Worm (Caenorhabditis elegans) whole organism, late embryonic: ENCODE data around the gene F33C8.2.

Source experiments
- C08G9.2 ChIP-seq: sonication (generic microtip); optimal IDR thresholded peaks from 2 replicates; lab custom pipeline; 2016; ENCODE audit warnings: mild to moderate bottlenecking, missing genetic modification characterization, moderate library complexity, missing compliant biosample characterization
- C38D4.7 ChIP-seq: fragments of 200-800 bp; sonication (Bioruptor generic); optimal IDR thresholded peaks from 2 replicates; lab custom pipeline; 2018; ENCODE audit warnings: mild to moderate bottlenecking, missing genetic modification characterization, moderate library complexity, missing compliant biosample characterization
- Y22D7AL.16 ChIP-seq: sonication (generic microtip); optimal IDR thresholded peaks from 2 replicates; lab custom pipeline; 2016; ENCODE audit warnings: missing genetic modification characterization, missing compliant biosample characterization
- ceh-19 ChIP-seq: fragments of 200-800 bp; sonication (Bioruptor generic); optimal IDR thresholded peaks from 2 replicates; lab custom pipeline; 2018; ENCODE audit warnings: mild to moderate bottlenecking, missing genetic modification characterization, missing compliant biosample characterization
- ceh-22 ChIP-seq: sonication (generic microtip); optimal IDR thresholded peaks from 2 replicates; lab custom pipeline; 2017; ENCODE audit warnings: missing biosample characterization, missing genetic modification characterization
- ceh-31 ChIP-seq: sonication (generic microtip); optimal IDR thresholded peaks from 2 replicates; lab custom pipeline; 2016; ENCODE audit warnings: missing genetic modification characterization, missing compliant biosample characterization
- ceh-45 ChIP-seq: fragments of 200-800 bp; sonication (Bioruptor generic); IDR thresholded peaks from 2 replicates; pipeline ENCODE4 v1.3.6; 2022; ENCODE audit warnings: missing genetic modification reagents, missing genetic modification characterization, missing compliant biosample characterization
- ceh-48 ChIP-seq: sonication (generic microtip); optimal IDR thresholded peaks from 2 replicates; lab custom pipeline; 2016; ENCODE audit warnings: missing genetic modification characterization, inconsistent platforms, missing compliant biosample characterization
- che-1 ChIP-seq: sonication (generic microtip); optimal IDR thresholded peaks from 2 replicates; lab custom pipeline; 2016; ENCODE audit warnings: mild to moderate bottlenecking, missing genetic modification characterization, missing compliant biosample characterization
- dmd-4 ChIP-seq: sonication (generic microtip); optimal IDR thresholded peaks from 2 replicates; lab custom pipeline; 2016; ENCODE audit warnings: borderline replicate concordance, missing genetic modification characterization, missing compliant biosample characterization
- dve-1 ChIP-seq: sonication (generic microtip); optimal IDR thresholded peaks from 2 replicates; lab custom pipeline; 2017; ENCODE audit warnings: antibody characterized with exemption, mild to moderate bottlenecking, missing genetic modification characterization, missing compliant biosample characterization
- eyg-1 ChIP-seq: sonication (generic microtip); optimal IDR thresholded peaks from 2 replicates; lab custom pipeline; 2016; ENCODE audit warnings: missing genotype, missing genetic modification characterization, missing compliant biosample characterization
- gmeb-2 ChIP-seq: sonication (generic microtip); optimal IDR thresholded peaks from 2 replicates; lab custom pipeline; 2016; ENCODE audit warnings: missing genetic modification characterization, inconsistent platforms, missing compliant biosample characterization
- hlh-13 ChIP-seq: fragments of 200-800 bp; sonication (Bioruptor generic); optimal IDR thresholded peaks from 2 replicates; lab custom pipeline; 2018; ENCODE audit warnings: mild to moderate bottlenecking, missing genetic modification characterization, missing compliant biosample characterization
- hlh-15 ChIP-seq: sonication (generic microtip); optimal IDR thresholded peaks from 2 replicates; lab custom pipeline; 2016; ENCODE audit warnings: missing genetic modification characterization, missing compliant biosample characterization
- hlh-30 ChIP-seq: sonication (generic microtip); optimal IDR thresholded peaks from 2 replicates; lab custom pipeline; 2017; ENCODE audit warnings: antibody characterized with exemption, missing genetic modification characterization, missing compliant biosample characterization; ENCODE audit not compliant: insufficient read depth
- hlh-6 ChIP-seq: sonication (generic microtip); optimal IDR thresholded peaks from 2 replicates; lab custom pipeline; 2016; ENCODE audit warnings: missing genotype, missing genetic modification characterization, missing compliant biosample characterization
- madf-2 ChIP-seq: sonication (generic microtip); optimal IDR thresholded peaks from 2 replicates; lab custom pipeline; 2017; ENCODE audit warnings: missing genetic modification characterization, missing compliant biosample characterization
- mec-3 ChIP-seq: sonication (generic microtip); optimal IDR thresholded peaks from 2 replicates; lab custom pipeline; 2016; ENCODE audit warnings: borderline replicate concordance, missing genetic modification characterization, missing compliant biosample characterization
- nfya-1 ChIP-seq: sonication (generic microtip); optimal IDR thresholded peaks from 2 replicates; lab custom pipeline; 2017; ENCODE audit warnings: missing genetic modification characterization, mild to moderate bottlenecking, missing compliant biosample characterization, antibody characterized with exemption, moderate library complexity
- nhr-11 ChIP-seq: fragments of 150-350 bp; optimal IDR thresholded peaks from 2 replicates; lab custom pipeline; 2014; ENCODE audit warnings: missing biosample characterization, missing genetic modification characterization
- nhr-232 ChIP-seq: sonication (generic microtip); optimal IDR thresholded peaks from 2 replicates; lab custom pipeline; 2016; ENCODE audit warnings: missing genetic modification characterization, missing compliant biosample characterization
- odd-2 ChIP-seq: sonication (generic microtip); optimal IDR thresholded peaks from 2 replicates; lab custom pipeline; 2017; ENCODE audit warnings: antibody characterized with exemption, mild to moderate bottlenecking, missing genetic modification characterization, missing compliant biosample characterization
- pha-2 ChIP-seq: sonication (generic microtip); optimal IDR thresholded peaks from 2 replicates; lab custom pipeline; 2017; ENCODE audit warnings: mild to moderate bottlenecking, missing genetic modification characterization, missing compliant biosample characterization
- pha-4 ChIP-seq: fragments of 150-350 bp; optimal IDR thresholded peaks from 2 replicates; lab custom pipeline; 2018; ENCODE audit warnings: missing biosample characterization, missing genetic modification reagents, missing genetic modification characterization
- pros-1 ChIP-seq: fragments of 150-350 bp; optimal IDR thresholded peaks from 2 replicates; lab custom pipeline; 2014; ENCODE audit warnings: missing biosample characterization, missing genetic modification reagents, missing genetic modification characterization
- rnt-1 ChIP-seq: sonication (generic microtip); optimal IDR thresholded peaks from 2 replicates; lab custom pipeline; 2016; ENCODE audit warnings: missing genetic modification characterization, missing compliant biosample characterization
- sdc-2 ChIP-seq: sonication (generic microtip); optimal IDR thresholded peaks from 2 replicates; lab custom pipeline; 2016; ENCODE audit warnings: missing genotype, missing genetic modification characterization, missing compliant biosample characterization
- sox-2 ChIP-seq: fragments of 200-800 bp; sonication (Bioruptor generic); IDR thresholded peaks from 2 replicates; pipeline ENCODE4 v1.3.6; 2022; ENCODE audit warnings: missing genetic modification reagents, missing genetic modification characterization, missing compliant biosample characterization
- tbx-2 ChIP-seq: sonication (generic microtip); optimal IDR thresholded peaks from 2 replicates; lab custom pipeline; 2016; ENCODE audit warnings: missing genetic modification characterization, missing compliant biosample characterization
- tbx-7 ChIP-seq: sonication (generic microtip); optimal IDR thresholded peaks from 2 replicates; lab custom pipeline; 2016; ENCODE audit warnings: missing genotype, missing genetic modification characterization, missing compliant biosample characterization
- ttx-3 ChIP-seq: sonication (generic microtip); optimal IDR thresholded peaks from 2 replicates; lab custom pipeline; 2016; ENCODE audit warnings: missing genetic modification reagents, missing genetic modification characterization, missing compliant biosample characterization
- unc-55 ChIP-seq: sonication (generic microtip); optimal IDR thresholded peaks from 2 replicates; lab custom pipeline; 2017; ENCODE audit warnings: missing biosample characterization, missing genetic modification reagents, missing genetic modification characterization
- unc-86 ChIP-seq: sonication (generic microtip); optimal IDR thresholded peaks from 2 replicates; lab custom pipeline; 2016; ENCODE audit warnings: missing genetic modification characterization, missing compliant biosample characterization
- zip-5 ChIP-seq: sonication (generic microtip); optimal IDR thresholded peaks from 2 replicates; lab custom pipeline; 2016; ENCODE audit warnings: missing genetic modification characterization, missing compliant biosample characterization

F33C8.2 gene

ce11 chrX:14755847-14756246, 34.6 kb downstream of the F33C8.2 start:
- TF ChIP-seq sdc-2 (tag; lab: Kevin White, UChicago) (no peak), nhr-11 (no peak), rnt-1 (tag; lab: Kevin White, UChicago) (no peak), unc-86 (tag; lab: Kevin White, UChicago) (no peak), ceh-48 (no peak), pha-2 (tag; lab: Kevin White, UChicago) (no peak), tbx-2 (no peak), dve-1 (tag; lab: Kevin White, UChicago) (no peak), ceh-22 (tag; lab: Kevin White, UChicago) (no peak), C08G9.2 (tag; lab: Kevin White, UChicago) (no peak), pha-4 (no peak), che-1 (no peak), nfya-1 (tag; lab: Kevin White, UChicago) (no peak), C38D4.7 (GFP tag; lab: Kevin White, UChicago) (no peak), hlh-30 (tag; lab: Kevin White, UChicago) (no peak), hlh-15 (tag; lab: Kevin White, UChicago) (no peak), eyg-1 (tag; lab: Kevin White, UChicago) (no peak), unc-55 (GFP tag; lab: Kevin White, UChicago) (no peak), pros-1 (tag; lab: Kevin White, UChicago) (no peak), ttx-3 (tag; lab: Kevin White, UChicago) (no peak)

ce11 chrX:14756606-14757005, 35.4 kb downstream of the F33C8.2 start:
- TF ChIP-seq C08G9.2 (tag; lab: Kevin White, UChicago) (peak; percentile 3), zip-5 (no peak)

- no peak for TF ChIP-seq pha-2 (tag; lab: Kevin White, UChicago)
- TF ChIP-seq sox-2 (GFP tag; lab: Robert Waterston, UW), result peak; percentile 47; the same call in 1 of the 2 replicates
Observed at ce11 chrX:14757641-14758220, 36.5 kb downstream of the F33C8.2 start.

- TF ChIP-seq odd-2 (tag; lab: Kevin White, UChicago) (no peak), dmd-4 (tag; lab: Kevin White, UChicago) (no peak), madf-2 (no peak), hlh-13 (no peak), ceh-45 (GFP tag; lab: Robert Waterston, UW) (no peak), hlh-6 (tag; lab: Kevin White, UChicago) (no peak), rnt-1 (tag; lab: Kevin White, UChicago) (no peak), nhr-232 (tag; lab: Kevin White, UChicago) (no peak)
Observed at ce11 chrX:14759549-14759948, 38.4 kb downstream of the F33C8.2 start.

- no peak for TF ChIP-seq Y22D7AL.16 (tag; lab: Kevin White, UChicago)
- TF ChIP-seq hlh-13, result no peak
- TF ChIP-seq C38D4.7 (GFP tag; lab: Kevin White, UChicago), result no peak
- TF ChIP-seq tbx-7 (tag; lab: Kevin White, UChicago), result no peak
- TF ChIP-seq ceh-45 (GFP tag; lab: Robert Waterston, UW), result no peak
- no peak for TF ChIP-seq ceh-19 (GFP tag; lab: Kevin White, UChicago)
Observed at ce11 chrX:14760166-14760565, 39.0 kb downstream of the F33C8.2 start.

- TF ChIP-seq rnt-1 (tag; lab: Kevin White, UChicago) (no peak), mec-3 (tag; lab: Kevin White, UChicago) (no peak), gmeb-2 (tag; lab: Kevin White, UChicago) (no peak), ceh-31 (no peak)
Observed at ce11 chrX:14761021-14761420, 39.8 kb downstream of the F33C8.2 start, which contains the start of gene C05G5.5. Gene C05G5.5 (minus strand): TSS chrX:14761121.
